Worm (Caenorhabditis elegans): ENCODE measurements around the gene cut-3.

DNA sequence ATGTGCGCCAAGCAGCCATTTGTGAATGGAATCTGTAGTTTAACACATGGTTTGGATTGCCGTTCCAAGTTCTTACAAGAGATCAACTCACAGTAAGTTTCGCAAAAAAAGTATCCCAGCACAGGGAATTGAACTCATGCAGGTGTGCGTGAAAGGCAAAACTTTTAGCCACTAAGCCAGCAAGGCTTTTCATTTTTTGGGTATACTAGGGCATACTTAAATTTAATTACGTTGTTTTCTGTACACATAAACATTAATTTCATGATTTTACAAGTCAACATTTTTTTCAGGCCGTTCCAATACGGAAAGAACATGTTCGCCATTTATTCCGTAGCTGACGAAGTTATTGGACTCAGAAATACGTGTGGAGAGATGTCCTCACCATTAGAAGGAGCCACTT, 5.1 kb downstream of the cut-3 start:
- TF ChIP-seq tab-1 (GFP tag; IDR thresholded peaks at IDR 0.05) (no peak), ref-1 (GFP tag; conservative IDR thresholded peaks at IDR 0.05) (no peak), med-1 (GFP tag; optimal IDR thresholded peaks at IDR 0.05; ENCODE audit: insufficient read depth) (no peak), cog-1 (tag; optimal IDR thresholded peaks at IDR 0.05) (no peak), ztf-29 (GFP tag; IDR thresholded peaks at IDR 0.05) (no peak)
